Worm (Caenorhabditis elegans) whole organism, L3 larva: ENCODE data around the gene srt-17.

ENCODE experiments used
- aly-2 ChIP-seq: fragments of 150-350 bp; optimal IDR thresholded peaks from 2 replicates; lab custom pipeline; 2014; ENCODE audit warnings: missing biosample characterization, missing genetic modification characterization
- fkh-10 ChIP-seq: sonication (generic microtip); optimal IDR thresholded peaks from 2 replicates; lab custom pipeline; 2017; ENCODE audit warnings: missing biosample characterization, missing genetic modification reagents, missing genetic modification characterization

DNA sequence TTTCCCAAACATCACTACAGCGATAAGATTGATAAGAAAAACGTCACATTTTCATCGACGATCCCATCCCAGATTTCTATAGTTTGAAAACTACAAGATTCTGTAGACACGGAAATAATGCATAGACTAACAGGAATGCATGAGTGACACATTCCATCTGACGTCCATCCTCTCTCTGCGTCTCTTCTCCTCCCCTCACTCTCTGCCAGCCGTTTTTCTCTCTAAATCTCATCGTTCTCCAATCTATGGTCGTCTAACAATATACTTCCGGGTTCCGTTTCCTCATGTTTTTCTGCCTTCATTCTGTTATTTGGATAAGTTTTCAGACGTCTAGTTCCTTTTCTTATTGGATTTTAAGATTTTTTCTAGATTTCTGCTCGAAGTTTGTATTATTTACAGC lies 5.8 kb downstream of the srt-17 start, which contains the start of gene F48G7.4:
- TF ChIP-seq fkh-10 (GFP tag; lab: Kevin White, UChicago) (no peak), aly-2 (no peak)
